Worm (Caenorhabditis elegans): ENCODE results near the gene C55A6.3.
A peak's percentile ranks its signal among the peaks of the same experiment; 100 is the strongest.

ce11 chrV:11525338-11525737 lies 12.0 kb upstream of the C55A6.3 start:
- no peak for TF ChIP-seq daf-12 (tag; optimal IDR thresholded peaks at IDR 0.05)
- no peak for TF ChIP-seq nhr-25 (tag; optimal IDR thresholded peaks at IDR 0.05; ENCODE audit: borderline replicate concordance, insufficient read depth)
- no peak for TF ChIP-seq nhr-11 (tag; optimal IDR thresholded peaks at IDR 0.05)
- TF ChIP-seq aly-2 (tag; optimal IDR thresholded peaks at IDR 0.05): no peak
- TF ChIP-seq ces-1 (GFP tag; optimal IDR thresholded peaks at IDR 0.05): no peak
- TF ChIP-seq unc-62 (GFP tag; optimal IDR thresholded peaks at IDR 0.05 in 1 of 2): no peak
- no peak for TF ChIP-seq unc-62 (tag; optimal IDR thresholded peaks at IDR 0.05)
- TF ChIP-seq F49E8.2 (tag; optimal IDR thresholded peaks at IDR 0.05; ENCODE audit: borderline replicate concordance): no peak
- TF ChIP-seq skn-1 (tag; optimal IDR thresholded peaks at IDR 0.05): no peak
- TF ChIP-seq unc-39 (tag; optimal IDR thresholded peaks at IDR 0.05): no peak
- no peak for TF ChIP-seq F44E2.7 (GFP tag; IDR thresholded peaks at IDR 0.05)
- TF ChIP-seq mxl-3 (GFP tag; optimal IDR thresholded peaks at IDR 0.05): peak; percentile 42
- TF ChIP-seq egl-27 (tag; optimal IDR thresholded peaks at IDR 0.05): no peak
- no peak for TF ChIP-seq dmd-9 (GFP tag; IDR thresholded peaks at IDR 0.05)
- no peak for TF ChIP-seq fos-1 (tag; optimal IDR thresholded peaks at IDR 0.05)
